Worm (Caenorhabditis elegans): ENCODE results near the gene F14H12.8.

Gene F14H12.8

ce11 chrX:4322847-4323455 is 41.8 kb downstream of the F14H12.8 start:
- TF ChIP-seq hlh-12 (tag; optimal IDR thresholded peaks at IDR 0.05) (no peak), ztf-28 (GFP tag; IDR thresholded peaks at IDR 0.05) (no peak), let-607 (tag; optimal IDR thresholded peaks at IDR 0.05) (no peak), ceh-40 (GFP tag; IDR thresholded peaks at IDR 0.05) (no peak), C06A6.2 (GFP tag; conservative IDR thresholded peaks at IDR 0.05) (no peak), bed-1 (GFP tag; IDR thresholded peaks at IDR 0.05) (no peak)

DNA sequence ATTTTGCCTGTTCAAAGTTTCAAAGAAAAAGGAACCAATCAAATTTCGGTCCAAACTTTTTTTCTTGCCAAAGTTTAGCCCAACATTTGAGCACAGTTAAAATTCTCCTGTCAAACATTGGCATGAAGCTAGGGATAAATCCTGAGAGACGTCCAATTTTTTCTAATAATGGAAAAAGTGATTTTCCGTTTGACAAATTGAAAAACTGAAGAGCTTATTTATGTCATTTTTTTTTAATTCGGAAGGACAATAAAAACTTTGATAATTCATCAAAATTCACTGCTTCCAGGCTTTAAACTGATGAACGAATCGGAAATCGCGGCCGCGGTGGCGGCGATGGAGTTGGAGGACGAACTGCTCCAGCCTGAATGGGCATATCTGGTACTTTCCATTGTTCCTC is 44.2 kb downstream of the F14H12.8 start, which contains the start of gene dop-6:
dop-6 (plus strand) TSS at position 301 of the 400 bp plus-strand sequence.
- TF ChIP-seq attf-3 (GFP tag; conservative IDR thresholded peaks at IDR 0.05) (no peak), tlf-1 (GFP tag; optimal IDR thresholded peaks at IDR 0.05) (no peak), ceh-27 (GFP tag; optimal IDR thresholded peaks at IDR 0.05) (no peak), nhr-80 (tag; optimal IDR thresholded peaks at IDR 0.05) (no peak), somi-1 (GFP tag; optimal IDR thresholded peaks at IDR 0.05) (no peak), ceh-40 (GFP tag; IDR thresholded peaks at IDR 0.05) (no peak), Y79H2A.3 (GFP tag; conservative IDR thresholded peaks at IDR 0.05) (no peak), ZK185.1 (tag; optimal IDR thresholded peaks at IDR 0.05; ENCODE audit: poor library complexity, severe bottlenecking) (no peak), pbrm-1 (GFP tag; IDR thresholded peaks at IDR 0.05) (no peak), Y95B8A.8 (GFP tag; IDR thresholded peaks at IDR 0.05) (no peak), mcd-1 (GFP tag; IDR thresholded peaks at IDR 0.05) (no peak), dox-1 (GFP tag; IDR thresholded peaks at IDR 0.05) (no peak), F52B5.7 (tag; optimal IDR thresholded peaks at IDR 0.05) (no peak), sdz-38 (tag; optimal IDR thresholded peaks at IDR 0.05) (no peak), gei-17 (GFP tag; optimal IDR thresholded peaks at IDR 0.05) (no peak), lir-1 (GFP tag; conservative IDR thresholded peaks at IDR 0.05) (no peak), mel-28 (tag; optimal IDR thresholded peaks at IDR 0.05; ENCODE audit: borderline replicate concordance) (no peak)

DNA sequence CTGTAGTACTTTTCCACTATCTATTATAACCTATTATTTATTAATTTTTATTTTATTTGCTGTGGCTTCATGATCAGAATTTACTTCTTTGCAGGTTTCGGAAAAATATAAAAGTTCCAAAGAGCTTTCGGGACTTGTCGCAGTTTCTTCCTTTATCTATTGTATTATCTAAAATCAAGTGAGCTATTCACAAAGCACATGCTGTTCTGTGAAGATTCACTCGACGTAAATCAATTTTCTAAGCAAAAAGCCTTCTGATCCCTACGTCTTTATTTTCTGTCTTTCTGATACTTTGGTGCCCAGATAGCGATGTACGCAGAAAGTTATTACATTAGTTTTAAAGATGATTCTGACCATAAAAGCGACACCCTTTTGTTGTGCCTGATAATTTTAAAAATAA is 47.7 kb downstream of the F14H12.8 start:
- TF ChIP-seq nhr-120 (GFP tag; IDR thresholded peaks at IDR 0.05) (no peak), somi-1 (GFP tag; optimal IDR thresholded peaks at IDR 0.05) (no peak), attf-5 (GFP tag; optimal IDR thresholded peaks at IDR 0.05) (no peak), F39B2.1 (GFP tag; IDR thresholded peaks at IDR 0.05) (no peak), ccch-3 (GFP tag; optimal IDR thresholded peaks at IDR 0.05) (no peak), athp-1 (tag; optimal IDR thresholded peaks at IDR 0.05) (no peak)

ce11 chrX:4314939-4315338 is 49.8 kb downstream of the F14H12.8 start:
- TF ChIP-seq B0019.2 (GFP tag; conservative IDR thresholded peaks at IDR 0.05) (no peak), rcor-1 (GFP tag; IDR thresholded peaks at IDR 0.05) (no peak), egrh-3 (GFP tag; IDR thresholded peaks at IDR 0.05) (no peak), dpl-1 (GFP tag; optimal IDR thresholded peaks at IDR 0.05) (no peak), madf-3 (GFP tag; IDR thresholded peaks at IDR 0.05) (no peak)

Data from whole organism, young adult.